Worm (Caenorhabditis elegans): ENCODE measurements around the gene nmr-2.

nmr-2 gene

ce11 chrV:15011560-15011959 is at the start of gene nmr-2:
nmr-2 (minus strand) TSS chrV:15011660.
- TF ChIP-seq nhr-76 (tag; optimal IDR thresholded peaks at IDR 0.05), result no peak

ce11 chrV:15060595-15060994 is 49.1 kb upstream of the nmr-2 start:
- no peak for TF ChIP-seq pha-4 (tag; optimal IDR thresholded peaks at IDR 0.05)
- no peak for TF ChIP-seq flh-1 (GFP tag; optimal IDR thresholded peaks at IDR 0.05)
- no peak for TF ChIP-seq ham-2 (GFP tag; optimal IDR thresholded peaks at IDR 0.05)
- no peak for TF ChIP-seq ztf-11 (tag; optimal IDR thresholded peaks at IDR 0.05)
- no peak for TF ChIP-seq nhr-237 (tag; optimal IDR thresholded peaks at IDR 0.05)
- no peak for TF ChIP-seq sem-2 (GFP tag; optimal IDR thresholded peaks at IDR 0.05)
- TF ChIP-seq hlh-1 (tag; optimal IDR thresholded peaks at IDR 0.05), result no peak
- no peak for TF ChIP-seq nhr-28 (tag; optimal IDR thresholded peaks at IDR 0.05)
- no peak for TF ChIP-seq bed-3 (GFP tag; optimal IDR thresholded peaks at IDR 0.05)
- no peak for TF ChIP-seq mab-5 (tag; optimal IDR thresholded peaks at IDR 0.05)
- no peak for TF ChIP-seq nhr-2 (tag; optimal IDR thresholded peaks at IDR 0.05)
- no peak for TF ChIP-seq snpc-4 (tag; optimal IDR thresholded peaks at IDR 0.05)
- no peak for TF ChIP-seq lsy-2 (tag; optimal IDR thresholded peaks at IDR 0.05)
- TF ChIP-seq ceh-43 (GFP tag; optimal IDR thresholded peaks at IDR 0.05), result no peak
- TF ChIP-seq lin-13 (tag; optimal IDR thresholded peaks at IDR 0.05), result no peak
- TF ChIP-seq nhr-12 (tag; optimal IDR thresholded peaks at IDR 0.05), result no peak

- TF ChIP-seq M03D4.4 (tag; optimal IDR thresholded peaks at IDR 0.05), result no peak
- TF ChIP-seq cnd-1 (tag; optimal IDR thresholded peaks at IDR 0.05), result no peak
- TF ChIP-seq mep-1 (tag; optimal IDR thresholded peaks at IDR 0.05), result no peak
- no peak for TF ChIP-seq ceh-83 (GFP tag; optimal IDR thresholded peaks at IDR 0.05)
- TF ChIP-seq ces-1 (GFP tag; optimal IDR thresholded peaks at IDR 0.05), result peak; percentile 11
- no peak for TF ChIP-seq lin-13 (tag; optimal IDR thresholded peaks at IDR 0.05)
- TF ChIP-seq nhr-2 (tag; optimal IDR thresholded peaks at IDR 0.05), result no peak
- TF ChIP-seq lsy-2 (tag; optimal IDR thresholded peaks at IDR 0.05), result peak; percentile 12
- no peak for TF ChIP-seq bed-3 (GFP tag; optimal IDR thresholded peaks at IDR 0.05)
- peak; percentile 44 for TF ChIP-seq zip-8 (tag; optimal IDR thresholded peaks at IDR 0.05)
Measured at ce11 chrV:15059534-15059933, 48.1 kb upstream of the nmr-2 start, which contains the start of the genes mcm-3 and C25D7.15. mcm-3 (minus strand) TSS chrV:15059599. C25D7.15 (plus strand) TSS chrV:15059808.

- no peak for TF ChIP-seq mab-5 (tag; optimal IDR thresholded peaks at IDR 0.05)
- TF ChIP-seq sptf-1 (tag; optimal IDR thresholded peaks at IDR 0.05), result no peak
- TF ChIP-seq nhr-76 (tag; optimal IDR thresholded peaks at IDR 0.05), result no peak
- no peak for TF ChIP-seq nhr-2 (tag; optimal IDR thresholded peaks at IDR 0.05)
- TF ChIP-seq lin-32 (GFP tag; optimal IDR thresholded peaks at IDR 0.05), result no peak
- no peak for TF ChIP-seq elt-3 (tag; optimal IDR thresholded peaks at IDR 0.05)
- no peak for TF ChIP-seq lsy-2 (tag; optimal IDR thresholded peaks at IDR 0.05)
- no peak for TF ChIP-seq zip-8 (tag; optimal IDR thresholded peaks at IDR 0.05)
- no peak for TF ChIP-seq unc-62 (GFP tag; optimal IDR thresholded peaks at IDR 0.05)
- no peak for TF ChIP-seq mep-1 (tag; optimal IDR thresholded peaks at IDR 0.05)
- no peak for TF ChIP-seq nhr-12 (tag; optimal IDR thresholded peaks at IDR 0.05)
- no peak for TF ChIP-seq lin-13 (tag; optimal IDR thresholded peaks at IDR 0.05)
- no peak for TF ChIP-seq sem-2 (GFP tag; optimal IDR thresholded peaks at IDR 0.05)
- TF ChIP-seq blmp-1 (tag; optimal IDR thresholded peaks at IDR 0.05), result no peak
- TF ChIP-seq hlh-1 (tag; optimal IDR thresholded peaks at IDR 0.05), result no peak
- TF ChIP-seq nhr-28 (tag; optimal IDR thresholded peaks at IDR 0.05), result no peak
- TF ChIP-seq pha-4 (tag; optimal IDR thresholded peaks at IDR 0.05), result no peak
- TF ChIP-seq flh-1 (GFP tag; optimal IDR thresholded peaks at IDR 0.05), result no peak
- no peak for TF ChIP-seq ceh-43 (GFP tag; optimal IDR thresholded peaks at IDR 0.05)
- no peak for TF ChIP-seq unc-120 (tag; optimal IDR thresholded peaks at IDR 0.05; ENCODE audit: poor library complexity, severe bottlenecking)
Measured at ce11 chrV:15058965-15059364, 47.5 kb upstream of the nmr-2 start.

ce11 chrV:15058423-15058822 is 47.0 kb upstream of the nmr-2 start:
- TF ChIP-seq ceh-83 (GFP tag; optimal IDR thresholded peaks at IDR 0.05) (no peak), mls-2 (tag; optimal IDR thresholded peaks at IDR 0.05) (no peak), cnd-1 (tag; optimal IDR thresholded peaks at IDR 0.05) (no peak), snpc-4 (tag; optimal IDR thresholded peaks at IDR 0.05) (no peak), drap-1 (GFP tag; optimal IDR thresholded peaks at IDR 0.05) (no peak), nhr-76 (tag; optimal IDR thresholded peaks at IDR 0.05) (no peak)

- TF ChIP-seq mls-2 (tag; optimal IDR thresholded peaks at IDR 0.05) (no peak), tbx-8 (GFP tag; optimal IDR thresholded peaks at IDR 0.05) (no peak)
Measured at ce11 chrV:15057724-15058123, 46.3 kb upstream of the nmr-2 start.

Measured in whole organism, mixed stage, embryonic.